Worm (Caenorhabditis elegans) whole organism, mixed stage, embryonic: ENCODE results near the gene cnnm-3.

Experiments
- M03D4.4 ChIP-seq: sonication (generic microtip); optimal IDR thresholded peaks from 2 replicates; lab custom pipeline; 2017; ENCODE audit warnings: mild to moderate bottlenecking, missing genetic modification characterization, missing compliant biosample characterization
- bed-3 ChIP-seq: fragments of 200-800 bp; sonication (Bioruptor generic); optimal IDR thresholded peaks from 3 replicates; lab custom pipeline; 2018; ENCODE audit warnings: mild to moderate bottlenecking, missing genetic modification characterization, moderate library complexity, missing compliant biosample characterization
- blmp-1 ChIP-seq: fragments of 150-350 bp; optimal IDR thresholded peaks from 2 replicates; lab custom pipeline; 2014; ENCODE audit warnings: missing biosample characterization, missing genetic modification characterization
- ceh-39 ChIP-seq: fragments of 150-350 bp; optimal IDR thresholded peaks from 2 replicates; lab custom pipeline; 2014; ENCODE audit warnings: missing biosample characterization, missing genetic modification characterization
- ceh-43 ChIP-seq: fragments of 200-800 bp; sonication (Bioruptor generic); optimal IDR thresholded peaks from 2 replicates; lab custom pipeline; 2018; ENCODE audit warnings: mild to moderate bottlenecking, missing genetic modification characterization, moderate library complexity, missing compliant biosample characterization
- ceh-83 ChIP-seq: fragments of 200-800 bp; sonication (Bioruptor generic); optimal IDR thresholded peaks from 2 replicates; lab custom pipeline; 2018; ENCODE audit warnings: mild to moderate bottlenecking, missing genetic modification characterization, missing compliant biosample characterization
- ces-1 ChIP-seq: fragments of 150-350 bp; optimal IDR thresholded peaks from 2 replicates; lab custom pipeline; 2014; ENCODE audit warnings: missing biosample characterization, missing genetic modification reagents, missing genetic modification characterization
- cnd-1 ChIP-seq: fragments of 200-800 bp; sonication (Bioruptor generic); optimal IDR thresholded peaks from 2 replicates; lab custom pipeline; 2018; ENCODE audit warnings: mild to moderate bottlenecking, missing genetic modification characterization, missing compliant biosample characterization
- drap-1 ChIP-seq: fragments of 200-800 bp; sonication (Bioruptor generic); optimal IDR thresholded peaks from 3 replicates; lab custom pipeline; 2018; ENCODE audit warnings: mild to moderate bottlenecking, missing genetic modification characterization, missing compliant biosample characterization
- elt-1 ChIP-seq: sonication (generic microtip); optimal IDR thresholded peaks from 2 replicates; lab custom pipeline; 2017; ENCODE audit warnings: missing genetic modification characterization, mild to moderate bottlenecking, missing compliant biosample characterization, antibody characterized with exemption, moderate library complexity, borderline replicate concordance; ENCODE audit not compliant: insufficient read depth
- elt-3 ChIP-seq: fragments of 150-350 bp; optimal IDR thresholded peaks from 2 replicates; lab custom pipeline; 2014; ENCODE audit warnings: missing biosample characterization, missing genetic modification characterization
- flh-1 ChIP-seq: fragments of 200-800 bp; sonication (Bioruptor generic); optimal IDR thresholded peaks from 2 replicates; lab custom pipeline; 2018; ENCODE audit warnings: mild to moderate bottlenecking, missing genetic modification characterization, moderate library complexity, missing compliant biosample characterization
- ham-2 ChIP-seq: fragments of 200-800 bp; sonication (Bioruptor generic); optimal IDR thresholded peaks from 2 replicates; lab custom pipeline; 2018; ENCODE audit warnings: mild to moderate bottlenecking, missing genetic modification characterization, missing compliant biosample characterization
- hlh-1 ChIP-seq: fragments of 150-350 bp; optimal IDR thresholded peaks from 2 replicates; lab custom pipeline; 2014; ENCODE audit warnings: missing biosample characterization, missing genetic modification reagents, missing genetic modification characterization
- lin-13 ChIP-seq: fragments of 150-350 bp; optimal IDR thresholded peaks from 2 replicates; lab custom pipeline; 2014; ENCODE audit warnings: missing biosample characterization, missing genetic modification characterization
- lsy-2 ChIP-seq: fragments of 150-350 bp; optimal IDR thresholded peaks from 2 replicates; lab custom pipeline; 2014; ENCODE audit warnings: missing biosample characterization, missing genetic modification characterization
- mab-5 ChIP-seq: fragments of 150-350 bp; optimal IDR thresholded peaks from 2 replicates; lab custom pipeline; 2014; ENCODE audit warnings: missing biosample characterization, missing genetic modification characterization
- mep-1 ChIP-seq: fragments of 150-350 bp; optimal IDR thresholded peaks from 2 replicates; lab custom pipeline; 2017; ENCODE audit warnings: missing biosample characterization, missing genetic modification reagents, missing genetic modification characterization, inconsistent platforms
- mls-2 ChIP-seq: sonication (generic microtip); optimal IDR thresholded peaks from 2 replicates; lab custom pipeline; 2016; ENCODE audit warnings: mild to moderate bottlenecking, missing genetic modification characterization, moderate library complexity, missing compliant biosample characterization
- nhr-12 ChIP-seq: fragments of 150-350 bp; optimal IDR thresholded peaks from 2 replicates; lab custom pipeline; 2014; ENCODE audit warnings: missing biosample characterization, missing genetic modification characterization
- nhr-2 ChIP-seq: fragments of 150-350 bp; optimal IDR thresholded peaks from 2 replicates; lab custom pipeline; 2014; ENCODE audit warnings: missing biosample characterization, missing genetic modification characterization
- nhr-237 ChIP-seq: fragments of 150-350 bp; optimal IDR thresholded peaks from 2 replicates; lab custom pipeline; 2014; ENCODE audit warnings: missing biosample characterization, missing genetic modification characterization
- nhr-28 ChIP-seq: fragments of 150-350 bp; optimal IDR thresholded peaks from 2 replicates; lab custom pipeline; 2014; ENCODE audit warnings: missing biosample characterization, missing genetic modification characterization
- nhr-76 ChIP-seq: sonication (generic microtip); optimal IDR thresholded peaks from 2 replicates; lab custom pipeline; 2017; ENCODE audit warnings: missing biosample characterization, missing genetic modification characterization
- pha-4 ChIP-seq: fragments of 150-350 bp; optimal IDR thresholded peaks from 2 replicates; lab custom pipeline; 2018; ENCODE audit warnings: missing biosample characterization, missing genetic modification reagents, missing genetic modification characterization
- sem-2 ChIP-seq: fragments of 200-800 bp; sonication (Bioruptor generic); optimal IDR thresholded peaks from 2 replicates; lab custom pipeline; 2018; ENCODE audit warnings: mild to moderate bottlenecking, missing genetic modification characterization, missing compliant biosample characterization
- snpc-4 ChIP-seq: fragments of 150-350 bp; optimal IDR thresholded peaks from 2 replicates; lab custom pipeline; 2014; ENCODE audit warnings: missing biosample characterization, missing genetic modification characterization
- sptf-1 ChIP-seq: sonication (generic microtip); optimal IDR thresholded peaks from 2 replicates; lab custom pipeline; 2017; ENCODE audit warnings: mild to moderate bottlenecking, missing genetic modification characterization, moderate library complexity, missing compliant biosample characterization
- unc-120 ChIP-seq: sonication (generic microtip); optimal IDR thresholded peaks from 2 replicates; lab custom pipeline; 2017; ENCODE audit warnings: missing genetic modification characterization, missing compliant biosample characterization; ENCODE audit not compliant: poor library complexity, severe bottlenecking
- unc-39 ChIP-seq: fragments of 150-350 bp; optimal IDR thresholded peaks from 2 replicates; lab custom pipeline; 2014; ENCODE audit warnings: missing biosample characterization, missing genetic modification characterization
- unc-62 ChIP-seq: fragments of 150-350 bp; optimal IDR thresholded peaks from 2 replicates; lab custom pipeline; 2014; ENCODE audit warnings: missing biosample characterization, missing genetic modification reagents, missing genetic modification characterization
- zip-8 ChIP-seq: fragments of 150-350 bp; optimal IDR thresholded peaks from 2 replicates; lab custom pipeline; 2014; ENCODE audit warnings: missing biosample characterization, missing genetic modification characterization
- ztf-11 ChIP-seq: fragments of 150-350 bp; optimal IDR thresholded peaks from 2 replicates; lab custom pipeline; 2014; ENCODE audit warnings: missing biosample characterization, missing genetic modification characterization

cnnm-3 gene

DNA sequence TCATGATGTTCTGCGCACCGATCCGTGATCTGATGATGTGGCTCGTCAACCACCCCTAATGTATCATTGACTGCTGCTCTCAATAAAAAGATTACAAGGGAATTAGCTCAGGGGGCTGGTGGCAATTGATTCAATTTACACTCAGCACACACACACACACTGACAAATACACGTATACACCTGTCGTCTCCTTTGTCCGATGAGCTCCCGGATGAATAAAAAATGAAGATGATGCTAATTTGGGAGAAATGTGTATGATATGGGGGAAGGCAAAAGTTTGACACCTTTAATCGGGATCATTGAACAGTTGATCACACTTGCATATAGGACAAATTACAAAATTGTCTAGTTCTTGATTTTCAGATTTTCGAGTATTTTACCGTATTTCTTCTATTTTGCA, 21.4 kb upstream of the cnnm-3 start:
- TF ChIP-seq nhr-12 (tag; lab: Kevin White, UChicago) (no peak), ces-1 (GFP tag; lab: Kevin White, UChicago) (peak; percentile 48)

DNA sequence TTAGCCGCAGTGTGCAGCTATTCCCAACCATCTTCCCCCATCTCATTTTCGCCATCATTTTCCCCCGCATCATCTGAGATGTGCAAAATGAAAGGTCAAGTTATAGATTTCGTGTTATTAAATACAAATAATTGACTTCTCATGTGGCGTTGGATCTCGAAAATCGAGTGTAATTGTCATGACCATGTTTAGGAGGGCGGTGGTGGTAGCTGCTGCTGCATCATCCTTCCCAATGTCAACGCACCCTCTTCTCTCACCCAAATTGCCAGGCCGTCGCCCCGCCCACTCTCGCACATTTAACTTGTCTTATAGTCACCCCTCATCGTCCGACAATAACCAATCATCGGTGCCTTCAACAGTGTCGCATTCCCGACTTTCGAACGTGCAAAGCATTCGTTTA, 17.6 kb upstream of the cnnm-3 start, which contains the start of gene ceh-30:
Gene ceh-30, plus strand, starts transcription at position 301 of the 400 bp plus-strand sequence.
- TF ChIP-seq mab-5 (tag; lab: Kevin White, UChicago) (no peak), drap-1 (no peak), elt-3 (no peak), snpc-4 (tag; lab: Kevin White, UChicago) (no peak), elt-1 (tag; lab: Kevin White, UChicago) (no peak), zip-8 (tag; lab: Kevin White, UChicago) (no peak), nhr-237 (tag; lab: Kevin White, UChicago) (no peak), bed-3 (GFP tag; lab: Kevin White, UChicago) (no peak), blmp-1 (tag; lab: Kevin White, UChicago) (no peak), mls-2 (tag; lab: Kevin White, UChicago) (no peak), nhr-76 (tag; lab: Kevin White, UChicago) (no peak), ceh-39 (tag; lab: Kevin White, UChicago) (no peak), nhr-12 (tag; lab: Kevin White, UChicago) (no peak), lsy-2 (tag; lab: Kevin White, UChicago) (no peak), pha-4 (tag; lab: Kevin White, UChicago) (no peak), ceh-43 (GFP tag; lab: Kevin White, UChicago) (no peak), unc-39 (no peak), ztf-11 (tag; lab: Kevin White, UChicago) (no peak), lin-13 (tag; lab: Kevin White, UChicago) (no peak)

DNA sequence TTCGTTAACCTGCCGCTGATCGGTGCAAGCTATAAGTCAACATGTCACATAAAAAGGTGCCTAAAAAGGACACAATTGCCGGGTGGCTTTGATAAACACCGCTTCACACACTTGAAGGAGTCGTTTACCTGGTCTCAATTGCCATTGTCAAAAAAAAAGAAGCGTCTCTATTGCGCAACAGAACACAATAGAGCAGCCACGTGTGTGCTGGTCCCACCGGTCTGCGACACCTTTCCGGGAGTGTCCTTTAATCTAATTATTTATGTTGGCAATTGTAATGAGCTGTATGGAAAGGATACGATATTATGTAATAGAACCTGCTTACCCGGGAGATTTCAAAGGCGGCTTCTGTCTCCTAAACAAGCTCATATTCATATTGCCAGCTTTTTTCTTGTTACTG, 16.1 kb upstream of the cnnm-3 start:
- TF ChIP-seq unc-62 (GFP tag; lab: Kevin White, UChicago) (no peak), zip-8 (tag; lab: Kevin White, UChicago) (peak; percentile 55), drap-1 (no peak), nhr-2 (tag; lab: Kevin White, UChicago) (peak; percentile 75)
- TF ChIP-seq, all 35 proteins: peak for 2

DNA sequence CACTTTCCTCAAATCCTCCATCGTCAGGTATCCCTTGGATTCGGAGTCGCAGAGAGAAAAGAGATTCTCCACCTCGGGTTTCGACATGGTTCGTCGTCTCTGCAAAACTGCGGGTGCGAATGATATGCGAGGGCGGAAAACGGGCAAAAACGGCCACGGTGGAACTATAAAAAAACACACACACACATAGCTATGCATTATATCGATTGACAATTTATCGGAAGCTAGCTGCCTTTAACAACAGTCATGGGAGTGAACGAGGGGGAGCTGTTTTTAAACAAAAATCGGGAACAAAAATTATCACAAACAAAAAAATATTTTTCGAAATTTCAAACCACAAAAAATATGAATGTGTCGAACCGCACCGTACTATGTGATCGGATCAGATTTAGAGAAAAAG, 13.7 kb upstream of the cnnm-3 start, which contains the start of gene rsef-1:
Gene rsef-1, minus strand, starts transcription at position 101 of the 400 bp plus-strand sequence.
- TF ChIP-seq sem-2 (GFP tag; lab: Kevin White, UChicago): no peak
- TF ChIP-seq elt-1 (tag; lab: Kevin White, UChicago): no peak
- no peak for TF ChIP-seq ceh-83 (GFP tag; lab: Kevin White, UChicago)
- no peak for TF ChIP-seq lin-13 (tag; lab: Kevin White, UChicago)
- TF ChIP-seq blmp-1 (tag; lab: Kevin White, UChicago): no peak
- TF ChIP-seq hlh-1: no peak
- TF ChIP-seq ceh-43 (GFP tag; lab: Kevin White, UChicago): no peak
- TF ChIP-seq pha-4 (tag; lab: Kevin White, UChicago): no peak

DNA sequence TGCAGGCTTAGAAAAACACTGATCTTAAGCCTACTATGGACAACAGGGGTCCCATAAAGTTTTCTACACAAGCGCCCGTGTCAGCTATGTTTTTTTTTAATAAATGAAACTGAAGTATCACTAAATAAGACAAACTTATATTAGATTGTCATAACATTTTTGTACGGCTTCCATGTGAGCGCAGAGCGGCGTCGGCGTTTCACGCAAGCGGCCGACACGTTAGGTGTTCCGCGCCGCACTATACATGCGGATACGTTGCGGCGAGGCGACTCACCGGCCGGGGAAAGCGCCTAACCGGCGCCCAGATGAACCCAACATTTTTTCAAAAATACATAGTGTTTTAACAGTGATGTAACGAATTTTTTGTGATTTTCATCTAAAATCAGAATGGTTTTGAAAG, 12.0 kb upstream of the cnnm-3 start:
- TF ChIP-seq zip-8 (tag; lab: Kevin White, UChicago) (no peak), mab-5 (tag; lab: Kevin White, UChicago) (no peak), hlh-1 (no peak), nhr-76 (tag; lab: Kevin White, UChicago) (no peak), mep-1 (tag; lab: Kevin White, UChicago) (no peak), unc-39 (no peak), mls-2 (tag; lab: Kevin White, UChicago) (no peak)
- TF ChIP-seq, all 35 proteins: peak for 0

DNA sequence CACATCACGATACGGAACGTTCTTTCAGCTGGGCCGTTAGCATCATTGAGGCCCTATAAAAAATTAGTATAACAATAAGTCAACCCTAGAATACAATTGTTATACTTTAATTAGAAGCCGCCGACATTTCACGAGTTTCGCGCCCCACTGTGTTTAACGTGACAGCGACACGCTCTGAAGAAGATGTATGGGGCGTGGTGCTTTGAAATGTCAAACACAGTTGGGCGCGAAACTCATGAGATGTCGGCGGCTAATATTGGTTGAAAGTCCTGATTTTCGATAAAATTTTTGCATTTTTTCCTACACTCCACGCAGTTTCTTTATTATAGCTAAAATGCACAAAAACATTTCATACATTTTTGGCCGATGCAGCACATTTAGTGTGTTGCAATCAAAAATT, 10.5 kb upstream of the cnnm-3 start:
- TF ChIP-seq ztf-11 (tag; lab: Kevin White, UChicago) (no peak), mab-5 (tag; lab: Kevin White, UChicago) (no peak), unc-62 (GFP tag; lab: Kevin White, UChicago) (no peak), nhr-28 (tag; lab: Kevin White, UChicago) (no peak), unc-39 (no peak), drap-1 (no peak), ceh-83 (GFP tag; lab: Kevin White, UChicago) (no peak), snpc-4 (tag; lab: Kevin White, UChicago) (no peak)

DNA sequence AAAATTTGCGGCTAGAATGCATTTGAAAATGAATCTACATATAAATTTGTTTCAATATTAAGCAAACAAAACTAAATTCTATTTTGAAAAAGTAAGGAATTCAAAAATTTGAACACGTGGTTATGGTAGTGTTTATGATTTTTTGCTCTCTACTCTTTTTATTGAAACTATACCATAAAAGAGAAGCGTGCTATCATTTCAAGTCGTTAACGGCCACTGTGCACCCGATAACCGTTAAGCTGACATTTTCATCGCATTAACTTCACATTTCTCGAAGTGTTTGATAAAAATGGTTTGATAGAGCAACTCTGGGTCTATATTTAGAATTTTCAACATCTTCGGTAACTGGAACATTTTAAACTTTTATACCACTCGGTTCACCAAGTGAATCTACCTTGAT, 9.2 kb upstream of the cnnm-3 start, which contains the start of gene twk-26:
Gene twk-26, minus strand, starts transcription at position 23 of the 400 bp plus-strand sequence.
- no peak for TF ChIP-seq sptf-1
- no peak for TF ChIP-seq ceh-39 (tag; lab: Kevin White, UChicago)
- no peak for TF ChIP-seq ces-1 (GFP tag; lab: Kevin White, UChicago)
- no peak for TF ChIP-seq unc-120 (tag; lab: Kevin White, UChicago)
- TF ChIP-seq M03D4.4 (tag; lab: Kevin White, UChicago): no peak
- TF ChIP-seq zip-8 (tag; lab: Kevin White, UChicago): no peak
- no peak for TF ChIP-seq nhr-2 (tag; lab: Kevin White, UChicago)
- no peak for TF ChIP-seq unc-39
- TF ChIP-seq nhr-76 (tag; lab: Kevin White, UChicago): no peak
- no peak for TF ChIP-seq flh-1 (GFP tag; lab: Kevin White, UChicago)
- no peak for TF ChIP-seq nhr-237 (tag; lab: Kevin White, UChicago)
- no peak for TF ChIP-seq blmp-1 (tag; lab: Kevin White, UChicago)
- TF ChIP-seq sem-2 (GFP tag; lab: Kevin White, UChicago): no peak
- TF ChIP-seq hlh-1: no peak
- TF ChIP-seq cnd-1 (tag; lab: Kevin White, UChicago): no peak
- TF ChIP-seq elt-1 (tag; lab: Kevin White, UChicago): no peak
- TF ChIP-seq lsy-2 (tag; lab: Kevin White, UChicago): no peak
- no peak for TF ChIP-seq ham-2 (GFP tag; lab: Kevin White, UChicago)
- no peak for TF ChIP-seq ceh-43 (GFP tag; lab: Kevin White, UChicago)
